Fruit fly (Drosophila melanogaster): ENCODE results near the gene CG44174.

The CG44174 gene

dm6 chr3R:19255255-19255654 is 42.2 kb downstream of the CG44174 start:
- TF ChIP-seq Myc (optimal IDR thresholded peaks at IDR 0.05) (no peak), ttk (optimal IDR thresholded peaks at IDR 0.05) (no peak), h (optimal IDR thresholded peaks at IDR 0.05) (no peak), insv (optimal IDR thresholded peaks at IDR 0.05) (no peak), psq (optimal IDR thresholded peaks at IDR 0.05) (no peak), Sin3A (optimal IDR thresholded peaks at IDR 0.05) (no peak)

dm6 chr3R:19253975-19254374 is 43.5 kb downstream of the CG44174 start:
- TF ChIP-seq ttk (optimal IDR thresholded peaks at IDR 0.05) (no peak), psq (optimal IDR thresholded peaks at IDR 0.05) (no peak), insv (optimal IDR thresholded peaks at IDR 0.05) (no peak), h (optimal IDR thresholded peaks at IDR 0.05) (no peak), Sin3A (optimal IDR thresholded peaks at IDR 0.05) (no peak), Myc (optimal IDR thresholded peaks at IDR 0.05) (no peak)

dm6 chr3R:19250063-19250462 is 47.4 kb downstream of the CG44174 start:
- TF ChIP-seq insv (optimal IDR thresholded peaks at IDR 0.05) (no peak), Sin3A (optimal IDR thresholded peaks at IDR 0.05) (no peak), ttk (optimal IDR thresholded peaks at IDR 0.05) (no peak)

dm6 chr3R:19248036-19248435 is 49.5 kb downstream of the CG44174 start, which contains the start of gene CG5217:
Gene CG5217, minus strand, starts transcription at chr3R:19248136.
- TF ChIP-seq Sin3A (optimal IDR thresholded peaks at IDR 0.05) (no peak), ttk (optimal IDR thresholded peaks at IDR 0.05) (no peak)

Measured in Kc167 (cell line).